Worm (Caenorhabditis elegans): Measurements from ENCODE around the gene glb-2.

ce11 chrIV:7287474-7287873 lies 24.4 kb upstream of the glb-2 start, which contains the start of gene F42C5.3:
- TF ChIP-seq tab-1 (GFP tag; IDR thresholded peaks at IDR 0.05) (no peak), cog-1 (tag; optimal IDR thresholded peaks at IDR 0.05) (no peak)
